Worm (Caenorhabditis elegans) whole organism, midembryonic: ENCODE measurements around the gene F07C6.4.

Source experiments
- cog-1 ChIP-seq: sonication (generic microtip); optimal IDR thresholded peaks from 2 replicates; lab custom pipeline; 2016; ENCODE audit warnings: missing genetic modification characterization, missing compliant biosample characterization
- flt-1 ChIP-seq: fragments of 200-800 bp; sonication (Bioruptor generic); IDR thresholded peaks from 2 replicates; pipeline ENCODE4 v1.3.6; 2022; ENCODE audit warnings: missing genetic modification characterization, missing compliant biosample characterization
- klf-2 ChIP-seq: fragments of 200-800 bp; sonication (Bioruptor generic); conservative IDR thresholded peaks from 2 replicates; pipeline ENCODE4 v1.3.6; 2022; ENCODE audit warnings: missing genetic modification reagents, missing genetic modification characterization, missing compliant biosample characterization
- ref-1 ChIP-seq: fragments of 200-800 bp; sonication (Bioruptor generic); conservative IDR thresholded peaks from 2 replicates; pipeline ENCODE4 v1.3.6; 2022; ENCODE audit warnings: missing genetic modification reagents, missing genetic modification characterization, missing compliant biosample characterization
- tab-1 ChIP-seq: fragments of 200-800 bp; sonication (Bioruptor generic); IDR thresholded peaks from 2 replicates; pipeline ENCODE4 v1.3.6; 2022; ENCODE audit warnings: missing genetic modification characterization, missing compliant biosample characterization
- ztf-23 ChIP-seq: fragments of 200-800 bp; sonication (Bioruptor generic); IDR thresholded peaks from 2 replicates; pipeline ENCODE4 v1.3.6; 2022; ENCODE audit warnings: missing genetic modification reagents, missing genetic modification characterization, missing compliant biosample characterization
- ztf-29 ChIP-seq: fragments of 200-800 bp; sonication (Bioruptor generic); IDR thresholded peaks from 2 replicates; pipeline ENCODE4 v1.3.6; 2022; ENCODE audit warnings: missing genetic modification reagents, missing genetic modification characterization, missing compliant biosample characterization

ce11 chrIV:12834417-12834731 lies 28.6 kb downstream of the F07C6.4 start:
- TF ChIP-seq klf-2 (GFP tag; lab: Robert Waterston, UW): no peak
- TF ChIP-seq cog-1 (tag; lab: Kevin White, UChicago): no peak
- no peak for TF ChIP-seq ref-1 (GFP tag; lab: Robert Waterston, UW)
- no peak for TF ChIP-seq ztf-23 (GFP tag; lab: Robert Waterston, UW)
- no peak for TF ChIP-seq ztf-29 (GFP tag; lab: Robert Waterston, UW)
- no peak for TF ChIP-seq tab-1 (GFP tag; lab: Robert Waterston, UW)
- no peak for TF ChIP-seq flt-1 (GFP tag; lab: Robert Waterston, UW)
